Worm (Caenorhabditis elegans) whole organism, L1 larva: ENCODE measurements around the gene atf-2.
A peak's percentile ranks its signal among the peaks of the same experiment; 100 is the strongest.

Experiments used
- ama-1 ChIP-seq: fragments of 150-350 bp; optimal IDR thresholded peaks from 2 replicates; lab custom pipeline; 2014
- ceh-8 ChIP-seq: fragments of 200-800 bp; sonication (Bioruptor generic); optimal IDR thresholded peaks from 2 replicates; lab custom pipeline; 2018; ENCODE audit warnings: mild to moderate bottlenecking, missing genetic modification characterization, moderate library complexity, missing compliant biosample characterization
- ceh-90 ChIP-seq: sonication (generic microtip); optimal IDR thresholded peaks from 2 replicates; lab custom pipeline; 2016; ENCODE audit warnings: missing genetic modification characterization, missing compliant biosample characterization
- ces-1 ChIP-seq: fragments of 150-350 bp; optimal IDR thresholded peaks from 2 replicates; lab custom pipeline; 2014; ENCODE audit warnings: missing biosample characterization, missing genetic modification reagents, missing genetic modification characterization
- dsc-1 ChIP-seq: sonication (generic microtip); optimal IDR thresholded peaks from 2 replicates; lab custom pipeline; 2016; ENCODE audit warnings: mild to moderate bottlenecking, missing genetic modification characterization, missing compliant biosample characterization
- efl-1 ChIP-seq, 4 experiments: fragments of 150-350 bp; optimal IDR thresholded peaks in 3 of 4; peaks in 1 of 4; 1 replicate in 1 of 4; 2 replicates in 3 of 4; lab custom pipeline; 2014; ENCODE audit warnings: missing biosample characterization in 2 of 4, missing genetic modification characterization in 2 of 4, missing genetic modification reagents in 2 of 4
- fkh-10 ChIP-seq: sonication (generic microtip); optimal IDR thresholded peaks from 2 replicates; lab custom pipeline; 2017; ENCODE audit warnings: missing biosample characterization, missing genetic modification reagents, missing genetic modification characterization
- fos-1 ChIP-seq: fragments of 150-350 bp; optimal IDR thresholded peaks from 2 replicates; lab custom pipeline; 2014; ENCODE audit warnings: missing biosample characterization, missing genetic modification characterization
- hpl-2 ChIP-seq: fragments of 150-350 bp; optimal IDR thresholded peaks from 2 replicates; lab custom pipeline; 2014; ENCODE audit warnings: missing biosample characterization, missing genetic modification reagents, missing genetic modification characterization
- isw-1 ChIP-seq: fragments of 200-800 bp; sonication (Bioruptor generic); IDR thresholded peaks from 2 replicates; pipeline ENCODE4 v1.3.6; 2022; ENCODE audit warnings: missing genetic modification characterization, missing compliant biosample characterization
- jun-1 ChIP-seq: fragments of 150-350 bp; optimal IDR thresholded peaks from 2 replicates; lab custom pipeline; 2014; ENCODE audit warnings: missing biosample characterization, missing genetic modification reagents, missing genetic modification characterization
- lin-13 ChIP-seq: fragments of 150-350 bp; optimal IDR thresholded peaks from 2 replicates; lab custom pipeline; 2014; ENCODE audit warnings: missing biosample characterization, missing genetic modification reagents, missing genetic modification characterization
- lin-39 ChIP-seq: fragments of 150-350 bp; optimal IDR thresholded peaks from 2 replicates; lab custom pipeline; 2014; ENCODE audit warnings: missing biosample characterization, missing genetic modification reagents, missing genetic modification characterization
- lir-3 ChIP-seq: sonication (generic microtip); optimal IDR thresholded peaks from 2 replicates; lab custom pipeline; 2016; ENCODE audit warnings: mild to moderate bottlenecking, missing genetic modification characterization, moderate library complexity, missing compliant biosample characterization; ENCODE audit not compliant: poor library complexity
- mab-9 ChIP-seq: fragments of 200-800 bp; sonication (Bioruptor generic); IDR thresholded peaks from 2 replicates; pipeline ENCODE4 v1.3.6; 2022; ENCODE audit warnings: missing genetic modification reagents, missing genetic modification characterization, missing compliant biosample characterization
- mef-2 ChIP-seq: fragments of 150-350 bp; optimal IDR thresholded peaks from 2 replicates; lab custom pipeline; 2014; ENCODE audit warnings: missing biosample characterization, missing genetic modification characterization
- mep-1 ChIP-seq: fragments of 150-350 bp; optimal IDR thresholded peaks from 2 replicates; lab custom pipeline; 2014; ENCODE audit warnings: missing biosample characterization, missing genetic modification characterization
- nhr-19 ChIP-seq: fragments of 200-800 bp; sonication (Bioruptor generic); conservative IDR thresholded peaks from 2 replicates; pipeline ENCODE4 v1.3.6; 2022; ENCODE audit warnings: missing genetic modification characterization, missing compliant biosample characterization
- nhr-20 ChIP-seq: sonication (generic microtip); optimal IDR thresholded peaks from 2 replicates; lab custom pipeline; 2016; ENCODE audit warnings: mild to moderate bottlenecking, missing genetic modification characterization, missing compliant biosample characterization
- nhr-28 ChIP-seq: fragments of 150-350 bp; optimal IDR thresholded peaks from 2 replicates; lab custom pipeline; 2014; ENCODE audit warnings: missing biosample characterization, missing genetic modification characterization
- nhr-77 ChIP-seq: fragments of 150-350 bp; optimal IDR thresholded peaks from 2 replicates; lab custom pipeline; 2014; ENCODE audit warnings: missing biosample characterization, missing genetic modification characterization
- rnt-1 ChIP-seq: sonication (generic microtip); optimal IDR thresholded peaks from 2 replicates; lab custom pipeline; 2016; ENCODE audit warnings: mild to moderate bottlenecking, missing genetic modification characterization, moderate library complexity, missing compliant biosample characterization
- skn-1 ChIP-seq: fragments of 150-350 bp; optimal IDR thresholded peaks from 2 replicates; lab custom pipeline; 2014; ENCODE audit warnings: missing biosample characterization, missing genetic modification characterization
- snu-23 ChIP-seq: sonication (generic microtip); optimal IDR thresholded peaks from 2 replicates; lab custom pipeline; 2016; ENCODE audit warnings: missing genetic modification characterization, missing compliant biosample characterization
- sox-4 ChIP-seq: sonication (generic microtip); optimal IDR thresholded peaks from 2 replicates; lab custom pipeline; 2016; ENCODE audit warnings: missing genetic modification characterization, missing compliant biosample characterization
- sptf-1 ChIP-seq: fragments of 150-350 bp; optimal IDR thresholded peaks from 2 replicates; lab custom pipeline; 2014; ENCODE audit warnings: missing biosample characterization, missing genetic modification characterization
- tbx-2 ChIP-seq: sonication (generic microtip); optimal IDR thresholded peaks from 2 replicates; lab custom pipeline; 2016; ENCODE audit warnings: missing genetic modification characterization, missing compliant biosample characterization
- unc-86 ChIP-seq: sonication (generic microtip); optimal IDR thresholded peaks from 2 replicates; lab custom pipeline; 2016; ENCODE audit warnings: missing genetic modification characterization, missing compliant biosample characterization
- xbp-1 ChIP-seq: sonication (generic microtip); optimal IDR thresholded peaks from 2 replicates; lab custom pipeline; 2016; ENCODE audit warnings: missing genetic modification characterization, missing compliant biosample characterization
- ztf-11 ChIP-seq, 2 experiments: sonication (generic microtip); optimal IDR thresholded peaks; 2 replicates each; lab custom pipeline; 2016 to 2017; ENCODE audit warnings: missing genetic modification characterization in 2 of 2, missing biosample characterization in 1 of 2, missing compliant biosample characterization in 1 of 2
- ztf-4 ChIP-seq: fragments of 150-350 bp; optimal IDR thresholded peaks from 2 replicates; lab custom pipeline; 2014; ENCODE audit warnings: missing biosample characterization, missing genetic modification characterization

The atf-2 gene

ce11 chrII:8796391-8796790, 44.6 kb downstream of the atf-2 start (continued):
- TF ChIP-seq unc-86 (tag; lab: Kevin White, UChicago): peak; percentile 83
- peak; percentile 61 for TF ChIP-seq xbp-1 (tag; lab: Kevin White, UChicago)
- no peak for TF ChIP-seq hpl-2 (GFP tag; lab: Kevin White, UChicago)
- peak; percentile 35 to 46 for TF ChIP-seq efl-1 (optimal IDR thresholded peaks at IDR 0.05; lab: Kevin White, UChicago)
- TF ChIP-seq efl-1 (GFP tag; optimal IDR thresholded peaks at IDR 0.05 in 1 of 2; lab: Kevin White, UChicago): peak; percentile 5 to 67
- peak; percentile 52 for TF ChIP-seq nhr-19 (GFP tag; lab: Robert Waterston, UW)
- no peak for TF ChIP-seq mab-9 (GFP tag; lab: Robert Waterston, UW)
- TF ChIP-seq rnt-1 (tag; lab: Kevin White, UChicago): peak; percentile 51
- peak; percentile 44 for TF ChIP-seq ztf-4
- peak; percentile 14 for TF ChIP-seq lir-3
- TF ChIP-seq dsc-1: peak; percentile 53
- TF ChIP-seq ceh-8 (GFP tag; lab: Kevin White, UChicago): peak; percentile 32
- TF ChIP-seq ztf-11 (tag; optimal IDR thresholded peaks at IDR 0.05; lab: Kevin White, UChicago): peak in 1 of 2 experiments; percentile 4
- TF ChIP-seq fkh-10 (GFP tag; lab: Kevin White, UChicago): peak; percentile 94
- peak; percentile 21 for TF ChIP-seq fos-1 (tag; lab: Kevin White, UChicago)
- peak; percentile 56 for TF ChIP-seq nhr-20 (tag; lab: Kevin White, UChicago)
- peak; percentile 59 for TF ChIP-seq isw-1 (GFP tag; lab: Robert Waterston, UW)
- TF ChIP-seq snu-23 (GFP tag; lab: Kevin White, UChicago): peak; percentile 70
- peak; percentile 6 for TF ChIP-seq skn-1
- peak; percentile 52 for TF ChIP-seq jun-1 (tag; lab: Kevin White, UChicago)
- TF ChIP-seq mep-1 (tag; lab: Kevin White, UChicago): peak; percentile 16
- no peak for TF ChIP-seq mef-2 (tag; lab: Kevin White, UChicago)
- TF ChIP-seq, all 84 proteins: peak for 32

- TF ChIP-seq nhr-28 (tag; lab: Kevin White, UChicago) (no peak), ztf-4 (no peak), mab-9 (GFP tag; lab: Robert Waterston, UW) (no peak), sox-4 (tag; lab: Kevin White, UChicago) (no peak), ama-1 (lab: Kevin White, UChicago) (no peak), ces-1 (no peak), hpl-2 (GFP tag; lab: Kevin White, UChicago) (no peak), nhr-77 (tag; lab: Kevin White, UChicago) (no peak), efl-1 (optimal IDR thresholded peaks at IDR 0.05; lab: Kevin White, UChicago) (no peak), efl-1 (GFP tag; optimal IDR thresholded peaks at IDR 0.05 in 1 of 2; lab: Kevin White, UChicago) (no peak), lin-39 (no peak), sptf-1 (tag; lab: Kevin White, UChicago) (no peak), lin-13 (GFP tag; lab: Kevin White, UChicago) (no peak), jun-1 (tag; lab: Kevin White, UChicago) (no peak)
These were observed 47.9 kb downstream of the atf-2 start for ce11 chrII:8799725-8800124.

- TF ChIP-seq ces-1 (no peak), tbx-2 (tag; lab: Kevin White, UChicago) (no peak), efl-1 (optimal IDR thresholded peaks at IDR 0.05; lab: Kevin White, UChicago) (no peak), efl-1 (GFP tag; optimal IDR thresholded peaks at IDR 0.05 in 1 of 2; lab: Kevin White, UChicago) (peak in 1 of 2 experiments; percentile 18), hpl-2 (GFP tag; lab: Kevin White, UChicago) (no peak), ceh-90 (tag; lab: Kevin White, UChicago) (no peak), lin-39 (no peak), sox-4 (tag; lab: Kevin White, UChicago) (no peak)
These were observed 49.0 kb downstream of the atf-2 start, which contains the start of gene appg-2 for ce11 chrII:8800830-8801229. appg-2 (plus strand) TSS chrII:8801130.
